Worm (Caenorhabditis elegans): ENCODE results near the gene thoc-2.

- TF ChIP-seq nhr-6 (tag; optimal IDR thresholded peaks at IDR 0.05) (no peak), nhr-11 (tag; optimal IDR thresholded peaks at IDR 0.05) (no peak), peb-1 (tag; optimal IDR thresholded peaks at IDR 0.05) (no peak), fos-1 (tag; optimal IDR thresholded peaks at IDR 0.05) (no peak), unc-62 (GFP tag; optimal IDR thresholded peaks at IDR 0.05) (no peak), mdl-1 (tag; optimal IDR thresholded peaks at IDR 0.05) (no peak), blmp-1 (tag; optimal IDR thresholded peaks at IDR 0.05; ENCODE audit: insufficient read depth) (no peak), nhr-12 (tag; optimal IDR thresholded peaks at IDR 0.05) (no peak), aly-2 (tag; optimal IDR thresholded peaks at IDR 0.05) (no peak)
These were observed 24.6 kb upstream of the thoc-2 start, which contains the start of gene C56G2.9 for ce11 chrIII:6343229-6343628.
